Worm (Caenorhabditis elegans): Measurements from ENCODE around the gene ZK1010.12.

The ZK1010.12 gene

ce11 chrIII:12990997-12991396, at the start of gene ZK1010.12:
Gene ZK1010.12, plus strand, starts transcription at chrIII:12991297.
- TF ChIP-seq pha-4 (tag; optimal IDR thresholded peaks at IDR 0.05) (no peak), ces-1 (GFP tag; optimal IDR thresholded peaks at IDR 0.05) (no peak), snpc-4 (tag; optimal IDR thresholded peaks at IDR 0.05) (no peak), nhr-28 (tag; optimal IDR thresholded peaks at IDR 0.05) (no peak), elt-1 (tag; optimal IDR thresholded peaks at IDR 0.05; ENCODE audit: borderline replicate concordance, insufficient read depth) (no peak), nhr-12 (tag; optimal IDR thresholded peaks at IDR 0.05) (no peak), ceh-83 (GFP tag; optimal IDR thresholded peaks at IDR 0.05) (no peak), sptf-1 (tag; optimal IDR thresholded peaks at IDR 0.05) (no peak), zip-8 (tag; optimal IDR thresholded peaks at IDR 0.05) (no peak), unc-120 (tag; optimal IDR thresholded peaks at IDR 0.05; ENCODE audit: poor library complexity, severe bottlenecking) (no peak), mls-2 (tag; optimal IDR thresholded peaks at IDR 0.05) (no peak)

- TF ChIP-seq sem-2 (GFP tag; optimal IDR thresholded peaks at IDR 0.05) (no peak), mep-1 (tag; optimal IDR thresholded peaks at IDR 0.05) (no peak), nhr-76 (tag; optimal IDR thresholded peaks at IDR 0.05) (no peak), tbx-8 (GFP tag; optimal IDR thresholded peaks at IDR 0.05) (no peak), ceh-43 (GFP tag; optimal IDR thresholded peaks at IDR 0.05) (no peak), lin-32 (GFP tag; optimal IDR thresholded peaks at IDR 0.05) (no peak), elt-1 (tag; optimal IDR thresholded peaks at IDR 0.05; ENCODE audit: borderline replicate concordance, insufficient read depth) (no peak), lin-13 (tag; optimal IDR thresholded peaks at IDR 0.05) (no peak), lsy-2 (tag; optimal IDR thresholded peaks at IDR 0.05) (no peak), mls-2 (tag; optimal IDR thresholded peaks at IDR 0.05) (no peak), zip-8 (tag; optimal IDR thresholded peaks at IDR 0.05) (no peak), ztf-11 (tag; optimal IDR thresholded peaks at IDR 0.05) (no peak), cnd-1 (tag; optimal IDR thresholded peaks at IDR 0.05) (no peak), elt-3 (tag; optimal IDR thresholded peaks at IDR 0.05) (no peak), sptf-1 (tag; optimal IDR thresholded peaks at IDR 0.05) (no peak), blmp-1 (tag; optimal IDR thresholded peaks at IDR 0.05) (no peak), ham-2 (GFP tag; optimal IDR thresholded peaks at IDR 0.05) (no peak), ces-1 (GFP tag; optimal IDR thresholded peaks at IDR 0.05) (no peak)
Observed at ce11 chrIII:12942307-12942706, 48.8 kb upstream of the ZK1010.12 start, which contains the start of gene unc-25. Gene unc-25, plus strand, starts transcription at chrIII:12942651.

ce11 chrIII:12944064-12944463, 47.0 kb upstream of the ZK1010.12 start:
- no peak for TF ChIP-seq mep-1 (tag; optimal IDR thresholded peaks at IDR 0.05)
- TF ChIP-seq nhr-76 (tag; optimal IDR thresholded peaks at IDR 0.05): no peak
- TF ChIP-seq unc-62 (GFP tag; optimal IDR thresholded peaks at IDR 0.05): no peak
- TF ChIP-seq ham-2 (GFP tag; optimal IDR thresholded peaks at IDR 0.05): no peak
- TF ChIP-seq sem-2 (GFP tag; optimal IDR thresholded peaks at IDR 0.05): no peak
- no peak for TF ChIP-seq M03D4.4 (tag; optimal IDR thresholded peaks at IDR 0.05)
- no peak for TF ChIP-seq ztf-11 (tag; optimal IDR thresholded peaks at IDR 0.05)

ce11 chrIII:12945072-12945471, 46.0 kb upstream of the ZK1010.12 start:
- TF ChIP-seq tbx-8 (GFP tag; optimal IDR thresholded peaks at IDR 0.05) (no peak), sptf-1 (tag; optimal IDR thresholded peaks at IDR 0.05) (no peak), pha-4 (tag; optimal IDR thresholded peaks at IDR 0.05) (no peak), hlh-1 (tag; optimal IDR thresholded peaks at IDR 0.05) (no peak), zip-8 (tag; optimal IDR thresholded peaks at IDR 0.05) (no peak), ceh-43 (GFP tag; optimal IDR thresholded peaks at IDR 0.05) (no peak), lin-13 (tag; optimal IDR thresholded peaks at IDR 0.05) (no peak), M03D4.4 (tag; optimal IDR thresholded peaks at IDR 0.05) (no peak)

ce11 chrIII:12951362-12952228, 39.5 kb upstream of the ZK1010.12 start, which contains the start of gene Y39E4A.1:
Gene Y39E4A.1, plus strand, starts transcription at chrIII:12951412.
- TF ChIP-seq ces-1 (GFP tag; optimal IDR thresholded peaks at IDR 0.05) (no peak), sem-2 (GFP tag; optimal IDR thresholded peaks at IDR 0.05) (no peak), zip-8 (tag; optimal IDR thresholded peaks at IDR 0.05) (no peak), ceh-43 (GFP tag; optimal IDR thresholded peaks at IDR 0.05) (no peak), lsy-2 (tag; optimal IDR thresholded peaks at IDR 0.05) (no peak), ceh-39 (tag; optimal IDR thresholded peaks at IDR 0.05) (no peak), drap-1 (GFP tag; optimal IDR thresholded peaks at IDR 0.05) (no peak), pha-4 (tag; optimal IDR thresholded peaks at IDR 0.05) (no peak), mls-2 (tag; optimal IDR thresholded peaks at IDR 0.05) (no peak), unc-120 (tag; optimal IDR thresholded peaks at IDR 0.05; ENCODE audit: poor library complexity, severe bottlenecking) (no peak), lin-32 (GFP tag; optimal IDR thresholded peaks at IDR 0.05) (no peak), M03D4.4 (tag; optimal IDR thresholded peaks at IDR 0.05) (no peak), mep-1 (tag; optimal IDR thresholded peaks at IDR 0.05) (no peak), blmp-1 (tag; optimal IDR thresholded peaks at IDR 0.05) (no peak), hlh-1 (tag; optimal IDR thresholded peaks at IDR 0.05) (no peak), nhr-12 (tag; optimal IDR thresholded peaks at IDR 0.05) (no peak)

All from whole organism, mixed stage, embryonic.